Worm (Caenorhabditis elegans) whole organism, L3 larva: ENCODE data around the gene Y19D10B.6.
"Not testable (repeated sequence)": the region's sequence is repeated elsewhere in the genome, so short reads cannot be mapped to it uniquely, and the experiment has no call there.

Experiments
- ZK546.5 ChIP-seq: sonication (generic microtip); optimal IDR thresholded peaks from 2 replicates; lab custom pipeline; 2017; ENCODE audit warnings: missing biosample characterization, missing genetic modification characterization
- elt-3 ChIP-seq, 3 experiments: fragments of 150-350 bp in 1 of 3; sonication (generic microtip) in 2 of 3; optimal IDR thresholded peaks; 2 replicates in 2 of 3; 4 replicates in 1 of 3; lab custom pipeline; 2014 to 2017; ENCODE audit warnings: missing biosample characterization in 3 of 3, missing genetic modification characterization in 3 of 3
- fos-1 ChIP-seq: fragments of 150-350 bp; optimal IDR thresholded peaks from 2 replicates; lab custom pipeline; 2014; ENCODE audit warnings: missing biosample characterization, missing genetic modification characterization
- jun-1 ChIP-seq: fragments of 150-350 bp; optimal IDR thresholded peaks from 2 replicates; lab custom pipeline; 2014; ENCODE audit warnings: missing biosample characterization, missing genetic modification reagents, missing genetic modification characterization
- lin-15B ChIP-seq: fragments of 150-350 bp; optimal IDR thresholded peaks from 2 replicates; lab custom pipeline; 2014; ENCODE audit warnings: missing biosample characterization, missing genetic modification characterization
- nfya-1 ChIP-seq: sonication (generic microtip); optimal IDR thresholded peaks from 2 replicates; lab custom pipeline; 2017; ENCODE audit warnings: missing genetic modification characterization, mild to moderate bottlenecking, missing compliant biosample characterization, antibody characterized with exemption, moderate library complexity; ENCODE audit not compliant: insufficient read depth
- nhr-12 ChIP-seq: fragments of 150-350 bp; optimal IDR thresholded peaks from 2 replicates; lab custom pipeline; 2014; ENCODE audit warnings: missing biosample characterization, missing genetic modification characterization
- nhr-25 ChIP-seq: sonication (generic microtip); optimal IDR thresholded peaks from 2 replicates; lab custom pipeline; 2017; ENCODE audit warnings: missing biosample characterization, missing genetic modification characterization
- nhr-67 ChIP-seq: fragments of 150-350 bp; optimal IDR thresholded peaks from 2 replicates; lab custom pipeline; 2014; ENCODE audit warnings: missing biosample characterization, missing genetic modification characterization
- pha-4 ChIP-seq: fragments of 150-350 bp; optimal IDR thresholded peaks from 2 replicates; lab custom pipeline; 2014; ENCODE audit warnings: missing biosample characterization, missing genetic modification reagents, missing genetic modification characterization
- pqm-1 ChIP-seq: fragments of 150-350 bp; optimal IDR thresholded peaks from 2 replicates; lab custom pipeline; 2017; ENCODE audit warnings: missing biosample characterization, missing genetic modification characterization, inconsistent platforms
- snpc-4 ChIP-seq: fragments of 150-350 bp; optimal IDR thresholded peaks from 2 replicates; lab custom pipeline; 2014; ENCODE audit warnings: missing biosample characterization, missing genetic modification characterization

DNA sequence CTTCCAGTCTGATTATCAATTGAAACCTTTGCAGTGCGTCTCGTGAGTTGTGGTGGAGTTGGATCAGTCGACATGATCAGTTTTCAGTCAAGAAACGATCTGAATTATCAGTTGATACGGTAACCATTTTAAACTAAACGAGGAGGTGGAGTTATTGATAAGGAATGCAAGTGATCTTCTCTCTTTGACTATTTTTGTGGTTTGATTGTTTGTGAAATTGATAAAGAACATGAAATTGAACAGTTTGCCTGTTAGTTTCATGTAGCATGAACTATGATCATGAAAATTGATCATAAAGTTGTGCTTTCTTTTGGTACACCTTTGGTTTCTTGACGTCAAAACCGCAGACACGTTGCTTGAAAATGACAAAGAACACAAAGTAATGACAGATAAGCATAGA lies 1.6 kb upstream of the Y19D10B.6 start, which contains the start of gene pud-1.2:
- TF ChIP-seq elt-3 (tag; optimal IDR thresholded peaks at IDR 0.05; lab: Kevin White, UChicago); pha-4 (tag; lab: Kevin White, UChicago); nfya-1; ZK546.5 (tag; lab: Kevin White, UChicago); nhr-25 (tag; lab: Kevin White, UChicago); lin-15B (tag; lab: Kevin White, UChicago); pqm-1 (tag; lab: Kevin White, UChicago); jun-1 (tag; lab: Kevin White, UChicago); nhr-67 (tag; lab: Kevin White, UChicago); fos-1 (tag; lab: Kevin White, UChicago); nhr-12 (tag; lab: Kevin White, UChicago); snpc-4 (tag; lab: Kevin White, UChicago): not testable (repeated sequence)
